Fruit fly (Drosophila melanogaster) whole organism, wandering third instar larva: ENCODE data around the gene Cyp6a18.

Experiments
- Abd-B ChIP-seq: fragments of >200 bp; optimal IDR thresholded peaks from 2 replicates; lab custom pipeline; 2017; ENCODE audit warnings: missing biosample characterization, missing genetic modification characterization
- CG32264 ChIP-seq: fragments of 200-800 bp; sonication (Bioruptor generic); optimal IDR thresholded peaks from 2 replicates; lab custom pipeline; 2016; ENCODE audit warnings: missing biosample characterization, missing genetic modification characterization
- CG9705 ChIP-seq: fragments of 200-800 bp; sonication (Bioruptor generic); optimal IDR thresholded peaks from 2 replicates; lab custom pipeline; 2018; ENCODE audit warnings: missing biosample characterization, mild to moderate bottlenecking, missing genetic modification characterization
- Dfd ChIP-seq: fragments of >200 bp; optimal IDR thresholded peaks from 2 replicates; lab custom pipeline; 2017; ENCODE audit warnings: missing biosample characterization, missing genetic modification characterization
- Dif ChIP-seq: fragments of 200-275, 200-300 bp; sonication (Bioruptor generic); optimal IDR thresholded peaks from 2 replicates; lab custom pipeline; 2018; ENCODE audit warnings: missing biosample characterization, missing genetic modification characterization; ENCODE audit not compliant: partially characterized antibody
- GATAd ChIP-seq: sonication (Bioruptor generic); optimal IDR thresholded peaks from 2 replicates; lab custom pipeline; 2016; ENCODE audit warnings: missing biosample characterization, missing genetic modification characterization
- HLH106 ChIP-seq: fragments of 200-800 bp; optimal IDR thresholded peaks from 3 replicates; lab custom pipeline; 2019; ENCODE audit warnings: missing biosample characterization, mild to moderate bottlenecking, missing genetic modification characterization, moderate library complexity
- Hnf4 ChIP-seq: fragments of 200-800 bp; sonication (Bioruptor generic); optimal IDR thresholded peaks from 2 replicates; lab custom pipeline; 2016; ENCODE audit warnings: missing biosample characterization, mild to moderate bottlenecking, missing genetic modification characterization
- Hr78 ChIP-seq: fragments of >200 bp; optimal IDR thresholded peaks from 2 replicates; lab custom pipeline; 2017; ENCODE audit warnings: missing biosample characterization, missing genetic modification characterization
- Hr83 ChIP-seq: fragments of 200-300 bp; sonication (Bioruptor generic); optimal IDR thresholded peaks from 2 replicates; lab custom pipeline; 2016; ENCODE audit warnings: missing biosample characterization, mild to moderate bottlenecking, missing genetic modification characterization, moderate library complexity; ENCODE audit not compliant: poor library complexity, severe bottlenecking
- Jra ChIP-seq: sonication (Bioruptor generic); optimal IDR thresholded peaks from 2 replicates; lab custom pipeline; 2016; ENCODE audit warnings: missing biosample characterization, missing genetic modification characterization
- Mio ChIP-seq: sonication (Bioruptor generic); optimal IDR thresholded peaks from 2 replicates; lab custom pipeline; 2016; ENCODE audit warnings: missing biosample characterization, missing genetic modification characterization
- Myc ChIP-seq: fragments of >200 bp; optimal IDR thresholded peaks from 2 replicates; lab custom pipeline; 2017
- N ChIP-seq: fragments of >200 bp; optimal IDR thresholded peaks from 2 replicates; lab custom pipeline; 2018; ENCODE audit warnings: missing biosample characterization, missing external identifiers, missing genetic modification characterization
- OdsH ChIP-seq: fragments of 200-800 bp; sonication (Bioruptor generic); optimal IDR thresholded peaks from 2 replicates; lab custom pipeline; 2016; ENCODE audit warnings: missing biosample characterization, mild to moderate bottlenecking, missing genetic modification characterization
- Rel ChIP-seq, 2 experiments: fragments of 200-800 bp; sonication (Bioruptor generic) in 1 of 2; optimal IDR thresholded peaks; 2 replicates in 1 of 2; 3 replicates in 1 of 2; lab custom pipeline; 2016 to 2019; ENCODE audit warnings: mild to moderate bottlenecking in 2 of 2, missing biosample characterization in 2 of 2, missing genetic modification characterization in 2 of 2, moderate library complexity in 1 of 2
- Sp1 ChIP-seq: fragments of 200-800 bp; sonication (Bioruptor generic); optimal IDR thresholded peaks from 3 replicates; lab custom pipeline; 2019; ENCODE audit warnings: missing biosample characterization, mild to moderate bottlenecking, missing genetic modification characterization, moderate library complexity
- Vsx2 ChIP-seq: fragments of 200-300, 225-300 bp; sonication (Bioruptor generic); optimal IDR thresholded peaks from 2 replicates; lab custom pipeline; 2018; ENCODE audit warnings: missing biosample characterization, missing genetic modification characterization; ENCODE audit not compliant: partially characterized antibody
- br ChIP-seq: fragments of 200-800 bp; sonication (Bioruptor generic); optimal IDR thresholded peaks from 2 replicates; lab custom pipeline; 2016; ENCODE audit warnings: missing biosample characterization, missing genetic modification characterization
- brk ChIP-seq: fragments of 200-800 bp; sonication (Bioruptor generic); optimal IDR thresholded peaks from 2 replicates; lab custom pipeline; 2016; ENCODE audit warnings: missing biosample characterization, mild to moderate bottlenecking, missing genetic modification characterization
- dl ChIP-seq, 2 experiments: fragments of 175-275, 200-275 bp in 1 of 2; fragments of 200-275 bp in 1 of 2; sonication (Bioruptor generic); optimal IDR thresholded peaks; lab custom pipeline; 2018; ENCODE audit warnings: mild to moderate bottlenecking in 2 of 2, missing biosample characterization in 2 of 2, missing genetic modification characterization in 2 of 2, moderate library complexity in 2 of 2; ENCODE audit not compliant: partially characterized antibody in 2 of 2, insufficient read depth in 1 of 2
- dmrt93B ChIP-seq: fragments of 200-800 bp; sonication (Bioruptor generic); optimal IDR thresholded peaks from 2 replicates; lab custom pipeline; 2018; ENCODE audit warnings: missing biosample characterization, mild to moderate bottlenecking, missing genetic modification characterization
- ey ChIP-seq: fragments of 200-800 bp; sonication (Bioruptor generic); optimal IDR thresholded peaks from 2 replicates; lab custom pipeline; 2016; ENCODE audit warnings: missing biosample characterization, missing genetic modification characterization
- foxo ChIP-seq, 2 experiments: fragments of 200-800 bp; sonication (Bioruptor generic); optimal IDR thresholded peaks; 2 replicates in 1 of 2; 3 replicates in 1 of 2; lab custom pipeline; 2016 to 2017; ENCODE audit warnings: missing biosample characterization in 2 of 2, missing genetic modification characterization in 2 of 2
- jim ChIP-seq: fragments of 175-275, 200-325 bp; sonication (Bioruptor generic); optimal IDR thresholded peaks from 2 replicates; lab custom pipeline; 2016; ENCODE audit warnings: missing biosample characterization, mild to moderate bottlenecking, missing genetic modification characterization
- lola ChIP-seq: fragments of >200 bp; optimal IDR thresholded peaks from 2 replicates; lab custom pipeline; 2017; ENCODE audit warnings: missing biosample characterization, missing genetic modification characterization
- psq ChIP-seq: fragments of 200-800 bp; sonication (Bioruptor generic); optimal IDR thresholded peaks from 3 replicates; lab custom pipeline; 2017; ENCODE audit warnings: missing biosample characterization, mild to moderate bottlenecking, missing genetic modification characterization, moderate library complexity
- rgr ChIP-seq: fragments of 200-800 bp; sonication (Bioruptor generic); optimal IDR thresholded peaks from 3 replicates; lab custom pipeline; 2016; ENCODE audit warnings: missing biosample characterization, mild to moderate bottlenecking, missing genetic modification characterization
- sage ChIP-seq: fragments of 200-800 bp; sonication (Bioruptor generic); optimal IDR thresholded peaks from 2 replicates; lab custom pipeline; 2016; ENCODE audit warnings: missing biosample characterization, mild to moderate bottlenecking, missing genetic modification characterization
- sv ChIP-seq: fragments of 200-800 bp; sonication (Bioruptor generic); optimal IDR thresholded peaks from 3 replicates; lab custom pipeline; 2016; ENCODE audit warnings: missing biosample characterization, missing genetic modification characterization
- usp ChIP-seq: fragments of >200 bp; optimal IDR thresholded peaks from 2 replicates; lab custom pipeline; 2017; ENCODE audit warnings: missing biosample characterization, missing genetic modification characterization
- woc ChIP-seq: sonication (Bioruptor generic); optimal IDR thresholded peaks from 2 replicates; lab custom pipeline; 2016; ENCODE audit warnings: missing biosample characterization, mild to moderate bottlenecking, missing genetic modification characterization

Cyp6a18 gene

DNA sequence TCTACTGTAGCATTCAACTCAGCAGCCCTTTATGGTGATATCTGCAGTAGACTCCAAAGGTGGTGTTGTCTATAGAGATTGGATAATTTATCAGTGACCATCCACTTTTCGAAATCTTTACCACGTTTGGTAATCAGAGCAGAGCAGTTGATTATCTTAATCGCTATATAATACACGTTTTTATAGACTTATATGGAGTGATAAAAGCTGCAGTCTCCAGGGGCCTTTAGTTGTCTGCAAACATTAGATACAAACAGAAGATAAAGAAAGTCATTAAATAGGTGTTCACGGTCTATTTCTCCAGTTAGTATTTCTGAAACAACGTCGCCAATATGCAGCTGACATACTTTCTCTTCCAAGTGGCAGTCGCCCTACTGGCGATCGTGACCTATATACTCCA lies at the start of gene Cyp6a18:
Gene Cyp6a18, plus strand, starts transcription at position 301 of the 400 bp plus-strand sequence.
- no peak for TF ChIP-seq usp (GFP tag; lab: Kevin White, UChicago)
- TF ChIP-seq GATAd (GFP tag; lab: Kevin White, UChicago): no peak
- no peak for TF ChIP-seq ey (GFP tag; lab: Kevin White, UChicago)
- TF ChIP-seq woc (GFP tag; lab: Kevin White, UChicago): no peak
- no peak for TF ChIP-seq foxo (GFP tag; optimal IDR thresholded peaks at IDR 0.05; lab: Kevin White, UChicago)
- no peak for TF ChIP-seq Myc (lab: Kevin White, UChicago)
- TF ChIP-seq Dif: no peak
- no peak for TF ChIP-seq Dfd
- TF ChIP-seq Vsx2 (GFP tag; lab: Kevin White, UChicago): no peak
- no peak for TF ChIP-seq Sp1 (GFP tag; lab: Kevin White, UChicago)
- TF ChIP-seq Mio (GFP tag; lab: Kevin White, UChicago): no peak
- no peak for TF ChIP-seq Abd-B (GFP tag; lab: Kevin White, UChicago)
- no peak for TF ChIP-seq Hr83 (GFP tag; lab: Kevin White, UChicago)
- no peak for TF ChIP-seq Hnf4 (GFP tag; lab: Kevin White, UChicago)
- TF ChIP-seq sv (GFP tag; lab: Kevin White, UChicago): no peak
- TF ChIP-seq brk (GFP tag; lab: Kevin White, UChicago): no peak
- TF ChIP-seq CG32264 (GFP tag; lab: Kevin White, UChicago): no peak
- no peak for TF ChIP-seq OdsH (GFP tag; lab: Kevin White, UChicago)

DNA sequence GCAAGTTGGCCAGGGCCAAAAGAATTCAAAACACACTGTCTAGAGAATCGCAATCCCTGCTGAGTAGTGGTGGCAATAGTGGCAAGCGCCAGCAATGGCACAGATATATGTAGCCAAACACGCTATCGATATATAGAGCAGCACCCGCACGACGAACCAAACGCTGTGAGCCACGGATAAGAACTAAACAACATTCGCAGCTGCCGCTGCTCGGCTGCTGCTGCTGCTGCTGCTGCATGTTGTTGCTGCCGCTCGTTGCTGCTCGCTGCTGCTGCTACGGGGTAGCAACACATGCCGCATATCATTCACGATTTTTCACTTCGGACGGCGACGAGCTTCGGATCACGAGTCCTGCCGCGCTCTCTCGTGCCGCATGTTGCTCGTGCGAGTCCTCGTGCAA lies 41.2 kb upstream of the Cyp6a18 start, which contains the start of gene side:
Gene side, minus strand, starts transcription at position 175 of the 400 bp plus-strand sequence.
- TF ChIP-seq Rel (GFP tag; optimal IDR thresholded peaks at IDR 0.05; lab: Kevin White, UChicago) (no peak), Rel (tag; optimal IDR thresholded peaks at IDR 0.05; lab: Kevin White, UChicago) (no peak), rgr (no peak), Dfd (peak; percentile 30)

DNA sequence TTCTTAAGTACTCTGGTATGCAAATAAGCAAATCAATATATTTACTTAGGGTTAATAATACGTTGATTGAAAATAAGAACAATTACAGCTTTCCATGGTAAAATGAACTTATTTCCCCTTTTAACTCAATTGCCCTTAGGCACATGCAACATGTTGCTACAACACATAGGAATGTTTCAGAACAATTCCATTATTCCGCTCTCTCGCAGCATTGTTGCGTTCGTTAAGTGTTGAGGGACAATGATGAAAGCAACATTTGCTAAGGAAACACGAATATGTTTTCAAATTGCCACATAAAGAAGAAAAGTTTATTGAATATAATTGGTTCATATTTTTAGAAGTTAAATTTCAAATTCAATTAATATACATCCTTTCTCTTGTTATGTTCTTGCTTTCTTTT lies 40.1 kb upstream of the Cyp6a18 start:
- TF ChIP-seq dl (GFP tag; optimal IDR thresholded peaks at IDR 0.05; lab: Kevin White, UChicago; ENCODE audit: insufficient read depth in 1 of 2, partially characterized antibody in 2 of 2) (no peak), sage (GFP tag; lab: Kevin White, UChicago) (no peak), jim (no peak), Abd-B (GFP tag; lab: Kevin White, UChicago) (no peak), Jra (GFP tag; lab: Kevin White, UChicago) (no peak)

DNA sequence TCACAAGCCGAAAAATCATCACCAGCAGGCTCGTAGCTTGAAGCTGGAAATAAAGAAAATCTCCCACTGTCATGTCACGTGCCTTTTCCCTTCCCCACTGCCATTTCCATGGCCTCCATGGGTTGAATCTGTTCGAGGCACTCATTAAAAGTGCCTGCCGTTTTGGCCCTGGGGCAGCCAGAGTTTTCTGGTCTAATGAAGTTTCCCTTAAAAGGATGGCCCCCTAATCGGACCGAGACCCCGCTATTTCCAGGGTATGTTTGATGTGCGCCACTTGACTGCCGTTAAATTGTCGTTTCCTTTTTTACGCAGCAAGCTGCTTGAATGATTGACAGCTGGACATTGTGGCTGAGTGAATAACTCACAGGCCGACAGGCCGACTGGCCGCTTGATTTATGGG lies 38.5 kb upstream of the Cyp6a18 start, which contains the start of gene CG43447:
Gene CG43447, plus strand, starts transcription at position 301 of the 400 bp plus-strand sequence.
- no peak for TF ChIP-seq Sp1 (GFP tag; lab: Kevin White, UChicago)
- TF ChIP-seq Abd-B (GFP tag; lab: Kevin White, UChicago): no peak
- TF ChIP-seq Dfd: no peak
- no peak for TF ChIP-seq Hnf4 (GFP tag; lab: Kevin White, UChicago)
- no peak for TF ChIP-seq dl (GFP tag; optimal IDR thresholded peaks at IDR 0.05; lab: Kevin White, UChicago; ENCODE audit: insufficient read depth in 1 of 2, partially characterized antibody in 2 of 2)
- no peak for TF ChIP-seq GATAd (GFP tag; lab: Kevin White, UChicago)
- no peak for TF ChIP-seq jim
- TF ChIP-seq Hr78 (GFP tag; lab: Kevin White, UChicago): no peak
- TF ChIP-seq N (GFP tag; lab: Kevin White, UChicago): no peak
- no peak for TF ChIP-seq HLH106
- no peak for TF ChIP-seq woc (GFP tag; lab: Kevin White, UChicago)
- TF ChIP-seq Myc (lab: Kevin White, UChicago): no peak

DNA sequence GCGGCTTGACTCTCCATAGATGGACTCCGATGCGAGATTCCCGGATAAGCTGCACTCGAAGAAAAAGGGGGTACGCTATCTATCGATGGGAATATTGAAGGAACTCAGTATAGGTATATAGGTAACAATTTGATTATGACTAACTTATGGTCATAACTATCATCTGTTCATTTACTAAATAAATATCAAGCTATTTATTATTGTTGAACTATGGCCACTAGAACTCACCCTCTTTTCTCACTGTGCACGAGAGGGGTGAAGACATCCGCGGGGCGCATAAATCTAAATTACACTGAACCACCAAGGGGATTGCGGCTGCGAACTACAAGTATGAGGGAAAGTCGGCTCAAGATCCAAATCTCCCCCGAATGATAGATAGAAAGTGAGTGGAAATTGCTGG lies 37.8 kb upstream of the Cyp6a18 start, which contains the start of gene CG44290:
Gene CG44290, minus strand, starts transcription at position 317 of the 400 bp plus-strand sequence.
- TF ChIP-seq br (no peak), GATAd (GFP tag; lab: Kevin White, UChicago) (no peak), ey (GFP tag; lab: Kevin White, UChicago) (no peak), Hr83 (GFP tag; lab: Kevin White, UChicago) (no peak), Sp1 (GFP tag; lab: Kevin White, UChicago) (no peak), HLH106 (no peak), dmrt93B (GFP tag; lab: Kevin White, UChicago) (no peak), lola (GFP tag; lab: Kevin White, UChicago) (no peak), Rel (GFP tag; optimal IDR thresholded peaks at IDR 0.05; lab: Kevin White, UChicago) (no peak), Rel (tag; optimal IDR thresholded peaks at IDR 0.05; lab: Kevin White, UChicago) (no peak), Dif (no peak), CG9705 (GFP tag; lab: Kevin White, UChicago) (no peak), Hr78 (GFP tag; lab: Kevin White, UChicago) (no peak), psq (no peak)
